Fruit fly (Drosophila melanogaster): Measurements from ENCODE around the gene Sirt2.
A peak's percentile ranks its signal among the peaks of the same experiment; 100 is the strongest.

The Sirt2 gene

dm6 chr3R:20317402-20318165 lies 10.7 kb upstream of the Sirt2 start (continued):
- no peak for TF ChIP-seq CG7271 (tag; optimal IDR thresholded peaks at IDR 0.05)
- no peak for TF ChIP-seq Doc2 (GFP tag; IDR thresholded peaks at IDR 0.05)
- TF ChIP-seq luna (GFP tag; optimal IDR thresholded peaks at IDR 0.05), result no peak
- no peak for TF ChIP-seq Aef1 (GFP tag; IDR thresholded peaks at IDR 0.05)
- TF ChIP-seq CG17568 (GFP tag; optimal IDR thresholded peaks at IDR 0.05), result no peak
- no peak for TF ChIP-seq Side (GFP tag; optimal IDR thresholded peaks at IDR 0.05)
- peak; percentile 66 for TF ChIP-seq lab (GFP tag; optimal IDR thresholded peaks at IDR 0.05)
- TF ChIP-seq Vsx1 (GFP tag; optimal IDR thresholded peaks at IDR 0.05), result no peak
- TF ChIP-seq CG10147 (GFP tag; optimal IDR thresholded peaks at IDR 0.05), result peak; percentile 0
- TF ChIP-seq dati (GFP tag; IDR thresholded peaks at IDR 0.05), result no peak
- TF ChIP-seq CG2199 (GFP tag; IDR thresholded peaks at IDR 0.05), result no peak
- peak; percentile 32 for TF ChIP-seq CrebB (tag; optimal IDR thresholded peaks at IDR 0.05)
- TF ChIP-seq mirr (GFP tag; optimal IDR thresholded peaks at IDR 0.05), result peak; percentile 70
- peak; percentile 46 for TF ChIP-seq Fer1 (GFP tag; optimal IDR thresholded peaks at IDR 0.05)
- TF ChIP-seq Atf6 (GFP tag; IDR thresholded peaks at IDR 0.05), result peak; percentile 18; the same call in 1 of the 2 replicates
- TF ChIP-seq CG18011 (GFP tag; optimal IDR thresholded peaks at IDR 0.05), result no peak
- no peak for TF ChIP-seq eve (GFP tag; optimal IDR thresholded peaks at IDR 0.05)
- TF ChIP-seq lov (optimal IDR thresholded peaks at IDR 0.05), result no peak
- TF ChIP-seq lov (GFP tag; IDR thresholded peaks at IDR 0.05), result 0 out of 3 replicates have a peak, but pooled peaks have one; percentile 23
- TF ChIP-seq sens (GFP tag), result peak; percentile 40
- TF ChIP-seq Gsc (GFP tag; IDR thresholded peaks at IDR 0.05), result no peak
- no peak for TF ChIP-seq Hmx (GFP tag; optimal IDR thresholded peaks at IDR 0.05)
- TF ChIP-seq CG13424 (tag; optimal IDR thresholded peaks at IDR 0.05), result no peak
- peak; percentile 27 for TF ChIP-seq CG12299 (tag; optimal IDR thresholded peaks at IDR 0.05)
- no peak for TF ChIP-seq CG1602 (GFP tag; optimal IDR thresholded peaks at IDR 0.05)
- no peak for TF ChIP-seq wek (GFP tag; optimal IDR thresholded peaks at IDR 0.05)
- TF ChIP-seq slbo (GFP tag; IDR thresholded peaks at IDR 0.05), result no peak
- no peak for TF ChIP-seq her (GFP tag; optimal IDR thresholded peaks at IDR 0.05)
- TF ChIP-seq CG11398 (GFP tag; optimal IDR thresholded peaks at IDR 0.05), result no peak
- no peak for TF ChIP-seq CG1792 (GFP tag; optimal IDR thresholded peaks at IDR 0.05)
- TF ChIP-seq pan (optimal IDR thresholded peaks at IDR 0.05), result no peak
- TF ChIP-seq pan (GFP tag; optimal IDR thresholded peaks at IDR 0.05 in 1 of 2, IDR thresholded peaks at IDR 0.05 in 1 of 2), result no peak
- TF ChIP-seq ro (GFP tag; IDR thresholded peaks at IDR 0.05), result no peak
- TF ChIP-seq slou (GFP tag; optimal IDR thresholded peaks at IDR 0.05), result no peak
- no peak for TF ChIP-seq CG2116 (GFP tag; optimal IDR thresholded peaks at IDR 0.05)
- no peak for TF ChIP-seq Optix (GFP tag; IDR thresholded peaks at IDR 0.05)
- no peak for TF ChIP-seq CG4617 (GFP tag; optimal IDR thresholded peaks at IDR 0.05; ENCODE audit: borderline replicate concordance)
- TF ChIP-seq CG7928 (GFP tag; optimal IDR thresholded peaks at IDR 0.05), result no peak
- TF ChIP-seq bab2 (GFP tag; optimal IDR thresholded peaks at IDR 0.05), result no peak
- TF ChIP-seq CG13775 (GFP tag; optimal IDR thresholded peaks at IDR 0.05), result no peak
- TF ChIP-seq CG6175 (GFP tag; IDR thresholded peaks at IDR 0.05), result peak; percentile 50; the same call in 1 of the 3 replicates
- TF ChIP-seq CG8290 (GFP tag; optimal IDR thresholded peaks at IDR 0.05), result no peak
- no peak for TF ChIP-seq CG8290 (tag; optimal IDR thresholded peaks at IDR 0.05)
- TF ChIP-seq Atf-2 (GFP tag; optimal IDR thresholded peaks at IDR 0.05), result no peak
- no peak for TF ChIP-seq CG11695 (GFP tag; IDR thresholded peaks at IDR 0.05)
- TF ChIP-seq CkIIα-i1 (GFP tag; IDR thresholded peaks at IDR 0.05), result no peak
- no peak for TF ChIP-seq Camta (GFP tag; optimal IDR thresholded peaks at IDR 0.05)
- TF ChIP-seq zen (tag; optimal IDR thresholded peaks at IDR 0.05), result no peak
- no peak for TF ChIP-seq CG2875 (GFP tag; optimal IDR thresholded peaks at IDR 0.05)
- TF ChIP-seq sqz (GFP tag; optimal IDR thresholded peaks at IDR 0.05), result no peak
- TF ChIP-seq Dek (tag; optimal IDR thresholded peaks at IDR 0.05), result no peak
- TF ChIP-seq Dip2 (GFP tag; IDR thresholded peaks at IDR 0.05), result no peak
